Fruit fly (Drosophila melanogaster) ovary, adult (tissue): Measurements from ENCODE around the gene meng.

ENCODE experiments used
- CG17801 ChIP-seq: fragments of 200-800 bp; optimal IDR thresholded peaks from 2 replicates; lab custom pipeline; 2019; ENCODE audit warnings: missing biosample characterization, mild to moderate bottlenecking, missing genetic modification characterization, moderate library complexity; ENCODE audit not compliant: partially characterized antibody

The meng gene

dm6 chr2L:6787029-6787972, 45.0 kb downstream of the meng start:
- peak; percentile 79 for TF ChIP-seq CG17801 (GFP tag; lab: Kevin White, UChicago)

dm6 chr2L:6787973-6788368, 45.7 kb downstream of the meng start:
- no peak for TF ChIP-seq CG17801 (GFP tag; lab: Kevin White, UChicago)

dm6 chr2L:6789358-6789757, 47.1 kb downstream of the meng start:
- TF ChIP-seq CG17801 (GFP tag; lab: Kevin White, UChicago): no peak

- peak; percentile 12 for TF ChIP-seq CG17801 (GFP tag; lab: Kevin White, UChicago)
Observed at dm6 chr2L:6791845-6792443, 49.6 kb downstream of the meng start.

dm6 chr2L:6793763-6794417, 51.6 kb downstream of the meng start:
- TF ChIP-seq CG17801 (GFP tag; lab: Kevin White, UChicago): no peak

dm6 chr2L:6794418-6794793, 52.1 kb downstream of the meng start:
- peak; percentile 7 for TF ChIP-seq CG17801 (GFP tag; lab: Kevin White, UChicago)

- TF ChIP-seq CG17801 (GFP tag; lab: Kevin White, UChicago): no peak
Observed at dm6 chr2L:6794956-6795522, 52.7 kb downstream of the meng start.

dm6 chr2L:6797408-6797807, 55.1 kb downstream of the meng start:
- TF ChIP-seq CG17801 (GFP tag; lab: Kevin White, UChicago): no peak

- TF ChIP-seq CG17801 (GFP tag; lab: Kevin White, UChicago): no peak
Observed at dm6 chr2L:6798762-6799246, 56.5 kb downstream of the meng start, which contains the start of the genes nrv2 and CG43610. TSS of gene nrv2 (minus strand) at chr2L:6798862. TSS of gene CG43610 (plus strand) at chr2L:6799196.

dm6 chr2L:6799551-6799950, 57.2 kb downstream of the meng start:
- no peak for TF ChIP-seq CG17801 (GFP tag; lab: Kevin White, UChicago)

dm6 chr2L:6800794-6801193, 58.5 kb downstream of the meng start, which contains the start of gene CG17376:
TSS of gene CG17376 (minus strand) at chr2L:6800894.
- no peak for TF ChIP-seq CG17801 (GFP tag; lab: Kevin White, UChicago)

- no peak for TF ChIP-seq CG17801 (GFP tag; lab: Kevin White, UChicago)
Observed at dm6 chr2L:6802740-6803139, 60.4 kb downstream of the meng start, which contains the start of the genes CG17377 and Daao2. TSS of gene CG17377 (minus strand) at chr2L:6802840. TSS of gene Daao2 (plus strand) at chr2L:6803011.
